Fruit fly (Drosophila melanogaster): Measurements from ENCODE around the gene CG13640.

Gene CG13640

dm6 chr3R:24894419-24895206 is 32.6 kb upstream of the CG13640 start, which contains the start of the genes CG31121 and CG11069:
CG31121 (minus strand) TSS chr3R:24894605.
CG11069 (plus strand) TSS chr3R:24894742.
- TF ChIP-seq fd96Ca (GFP tag; IDR thresholded peaks at IDR 0.05) (0 out of 3 replicates have a peak, but pooled peaks have one; percentile 48), gl (tag; optimal IDR thresholded peaks at IDR 0.05) (no peak), CG4496 (GFP tag; IDR thresholded peaks at IDR 0.05) (no peak), Pif1B (GFP tag; optimal IDR thresholded peaks at IDR 0.05) (no peak), CG10348 (GFP tag; IDR thresholded peaks at IDR 0.05) (no peak), CG32121 (GFP tag; IDR thresholded peaks at IDR 0.05) (no peak), EcR (GFP tag; optimal IDR thresholded peaks at IDR 0.05) (peak; percentile 46), Ets98B (GFP tag; IDR thresholded peaks at IDR 0.05) (peak; percentile 41; the same call in 1 of the 2 replicates), CG8301 (tag; optimal IDR thresholded peaks at IDR 0.05) (no peak), CG8159 (tag; optimal IDR thresholded peaks at IDR 0.05) (no peak), D1 (tag; optimal IDR thresholded peaks at IDR 0.05) (no peak), CG17806 (tag; optimal IDR thresholded peaks at IDR 0.05) (no peak), rn (GFP tag; IDR thresholded peaks at IDR 0.05) (no peak), CG13204 (GFP tag; optimal IDR thresholded peaks at IDR 0.05) (peak; percentile 19), CG12605 (GFP tag; IDR thresholded peaks at IDR 0.05) (no peak), Pif1A (GFP tag; optimal IDR thresholded peaks at IDR 0.05) (no peak), CG34367 (tag; optimal IDR thresholded peaks at IDR 0.05) (no peak), Snoo (tag; optimal IDR thresholded peaks at IDR 0.05) (no peak), CG15710 (tag; optimal IDR thresholded peaks at IDR 0.05) (no peak), CG14655 (GFP tag; optimal IDR thresholded peaks at IDR 0.05) (no peak)

DNA sequence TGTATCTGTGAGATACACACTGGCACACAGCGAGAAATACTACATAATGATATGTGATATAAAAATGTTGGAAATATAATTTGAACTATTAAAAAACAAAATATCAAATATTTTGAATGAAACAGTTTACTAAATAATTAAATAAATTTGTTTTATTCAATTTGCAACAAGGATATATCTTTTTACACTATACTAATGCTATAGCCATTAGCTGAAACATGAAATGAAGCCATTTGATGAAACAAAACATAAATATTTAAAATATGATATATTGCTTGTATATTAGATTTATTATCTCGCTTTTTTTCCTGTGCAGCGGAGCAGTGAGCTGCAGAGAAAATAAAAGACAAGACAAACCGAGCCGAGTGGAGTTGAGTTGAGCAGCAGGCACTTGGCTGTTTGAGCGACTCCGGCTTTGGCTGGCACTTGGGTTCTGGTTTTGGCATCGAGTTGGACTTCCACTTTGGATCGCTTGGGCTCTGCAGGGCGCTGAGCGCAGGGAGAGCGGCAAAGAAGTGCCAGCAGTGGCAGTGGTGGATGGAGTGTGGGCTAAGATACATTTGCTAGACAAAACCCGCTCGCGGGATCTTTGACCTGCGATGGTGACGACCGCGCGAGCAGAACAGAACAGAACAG is 31.5 kb upstream of the CG13640 start:
- peak; percentile 56 for TF ChIP-seq CG12605 (GFP tag; IDR thresholded peaks at IDR 0.05)
- TF ChIP-seq Ets98B (GFP tag; IDR thresholded peaks at IDR 0.05), result peak; percentile 61
- TF ChIP-seq CG8159 (tag; optimal IDR thresholded peaks at IDR 0.05), result peak; percentile 96
- TF ChIP-seq CG34367 (tag; optimal IDR thresholded peaks at IDR 0.05), result peak; percentile 83
- peak; percentile 76 for TF ChIP-seq Pif1B (GFP tag; optimal IDR thresholded peaks at IDR 0.05)
- 0 out of 3 replicates have a peak, but pooled peaks have one; percentile 12 for TF ChIP-seq fd96Ca (GFP tag; IDR thresholded peaks at IDR 0.05)
- TF ChIP-seq CG15710 (tag; optimal IDR thresholded peaks at IDR 0.05), result peak; percentile 91
- TF ChIP-seq rn (GFP tag; IDR thresholded peaks at IDR 0.05), result peak; percentile 64; the same call in 1 of the 2 replicates
- TF ChIP-seq gl (tag; optimal IDR thresholded peaks at IDR 0.05), result peak; percentile 74
- peak; percentile 51 for TF ChIP-seq CG13204 (GFP tag; optimal IDR thresholded peaks at IDR 0.05)
- peak; percentile 95 for TF ChIP-seq CG17806 (tag; optimal IDR thresholded peaks at IDR 0.05)
- TF ChIP-seq CG9948 (tag; optimal IDR thresholded peaks at IDR 0.05), result peak; percentile 95
- peak; percentile 79 for TF ChIP-seq CG4496 (GFP tag; IDR thresholded peaks at IDR 0.05)
- TF ChIP-seq EcR (GFP tag; optimal IDR thresholded peaks at IDR 0.05), result peak; percentile 79
- peak; percentile 96 for TF ChIP-seq CG14655 (GFP tag; optimal IDR thresholded peaks at IDR 0.05)
- TF ChIP-seq CG10348 (GFP tag; IDR thresholded peaks at IDR 0.05), result peak; percentile 23; the same call in 1 of the 2 replicates
- TF ChIP-seq Snoo (tag; optimal IDR thresholded peaks at IDR 0.05), result peak; percentile 82
- TF ChIP-seq Pif1A (GFP tag; optimal IDR thresholded peaks at IDR 0.05), result peak; percentile 70
- TF ChIP-seq D1 (tag; optimal IDR thresholded peaks at IDR 0.05), result peak; percentile 98
- TF ChIP-seq CG32121 (GFP tag; IDR thresholded peaks at IDR 0.05), result peak; percentile 88
- peak; percentile 94 for TF ChIP-seq CG8301 (tag; optimal IDR thresholded peaks at IDR 0.05)

DNA sequence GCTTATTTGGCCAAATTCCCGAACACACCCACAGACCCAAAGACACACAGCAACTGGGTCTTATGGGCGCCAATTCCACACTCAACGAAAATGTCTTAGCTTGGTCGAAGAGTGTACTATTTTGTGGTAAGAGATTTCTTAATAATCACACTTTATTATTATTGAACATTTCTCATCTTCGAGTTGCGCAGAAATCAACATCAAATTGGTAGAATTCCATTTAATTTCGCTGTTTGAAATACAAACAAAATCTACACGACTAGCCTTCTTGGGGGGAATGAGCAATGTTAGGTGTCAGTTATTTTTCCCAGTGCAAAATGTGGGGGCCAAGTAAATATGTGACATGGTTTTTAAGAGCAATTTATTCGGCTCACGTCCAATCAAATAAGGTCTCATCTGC is 29.0 kb upstream of the CG13640 start:
- TF ChIP-seq CG14655 (GFP tag; optimal IDR thresholded peaks at IDR 0.05) (peak; percentile 45), rn (GFP tag; IDR thresholded peaks at IDR 0.05) (no peak), Snoo (tag; optimal IDR thresholded peaks at IDR 0.05) (no peak), CG15710 (tag; optimal IDR thresholded peaks at IDR 0.05) (no peak), fd96Ca (GFP tag; IDR thresholded peaks at IDR 0.05) (peak; percentile 50; the same call in 1 of the 3 replicates), CG8301 (tag; optimal IDR thresholded peaks at IDR 0.05) (peak; percentile 51), Pif1A (GFP tag; optimal IDR thresholded peaks at IDR 0.05) (peak; percentile 3), Ets98B (GFP tag; IDR thresholded peaks at IDR 0.05) (peak; percentile 39)

dm6 chr3R:24890217-24890616 is 28.3 kb upstream of the CG13640 start:
- TF ChIP-seq CG32121 (GFP tag; IDR thresholded peaks at IDR 0.05) (no peak), CG10348 (GFP tag; IDR thresholded peaks at IDR 0.05) (no peak), CG13204 (GFP tag; optimal IDR thresholded peaks at IDR 0.05) (no peak)

dm6 chr3R:24889303-24889892 is 27.4 kb upstream of the CG13640 start:
- TF ChIP-seq EcR (GFP tag; optimal IDR thresholded peaks at IDR 0.05) (peak; percentile 89), Ets98B (GFP tag; IDR thresholded peaks at IDR 0.05) (no peak), gl (tag; optimal IDR thresholded peaks at IDR 0.05) (no peak), Pif1A (GFP tag; optimal IDR thresholded peaks at IDR 0.05) (no peak), CG12605 (GFP tag; IDR thresholded peaks at IDR 0.05) (no peak), CG32121 (GFP tag; IDR thresholded peaks at IDR 0.05) (no peak), CG14655 (GFP tag; optimal IDR thresholded peaks at IDR 0.05) (no peak), CG34367 (tag; optimal IDR thresholded peaks at IDR 0.05) (no peak), D1 (tag; optimal IDR thresholded peaks at IDR 0.05) (no peak), CG10348 (GFP tag; IDR thresholded peaks at IDR 0.05) (no peak), CG15710 (tag; optimal IDR thresholded peaks at IDR 0.05) (no peak), fd96Ca (GFP tag; IDR thresholded peaks at IDR 0.05) (0 out of 3 replicates have a peak, but pooled peaks have one; percentile 26), CG8159 (tag; optimal IDR thresholded peaks at IDR 0.05) (no peak), Pif1B (GFP tag; optimal IDR thresholded peaks at IDR 0.05) (no peak), Snoo (tag; optimal IDR thresholded peaks at IDR 0.05) (no peak)

Measured in whole organism, pupa.